Worm (Caenorhabditis elegans): ENCODE measurements around the gene cyp-31A5.

- TF ChIP-seq nfya-1 (tag; optimal IDR thresholded peaks at IDR 0.05): peak; percentile 84
- peak; percentile 36 for TF ChIP-seq ahr-1 (tag; optimal IDR thresholded peaks at IDR 0.05)
- TF ChIP-seq nhr-11 (tag; optimal IDR thresholded peaks at IDR 0.05): no peak
- TF ChIP-seq fkh-10 (GFP tag; optimal IDR thresholded peaks at IDR 0.05): no peak
- TF ChIP-seq rnt-1 (tag; optimal IDR thresholded peaks at IDR 0.05): peak; percentile 45
- no peak for TF ChIP-seq ama-1 (optimal IDR thresholded peaks at IDR 0.05)
- TF ChIP-seq elt-2 (tag; optimal IDR thresholded peaks at IDR 0.05): peak; percentile 80
Observed at ce11 chrIV:13386043-13386442, 15.0 kb upstream of the cyp-31A5 start, which contains the start of the genes Y62E10A.20, Y62E10A.23 and mdt-9.

All from whole organism, late embryonic.